Fruit fly (Drosophila melanogaster) whole organism, pupa: Measurements from ENCODE around the gene CG2663.
A peak's percentile ranks its signal among the peaks of the same experiment; 100 is the strongest.

Source experiments
- CG10348 ChIP-seq: fragments of 200-800 bp; sonication (Bioruptor generic); IDR thresholded peaks from 2 replicates; pipeline ENCODE4 v1.3.6; 2022; ENCODE audit warnings: missing biosample characterization, missing genetic modification characterization
- CG12605 ChIP-seq: fragments of 200-800 bp; sonication (Bioruptor generic); IDR thresholded peaks from 2 replicates; pipeline ENCODE4 v1.3.6; 2022; ENCODE audit warnings: missing biosample characterization, missing genetic modification characterization
- CG13204 ChIP-seq: fragments of 200-800 bp; sonication (Bioruptor generic); optimal IDR thresholded peaks from 2 replicates; lab custom pipeline; 2018; ENCODE audit warnings: missing biosample characterization, mild to moderate bottlenecking, missing genetic modification characterization, moderate library complexity
- CG14655 ChIP-seq: fragments of 200-800 bp; sonication (Bioruptor generic); optimal IDR thresholded peaks from 3 replicates; lab custom pipeline; 2017; ENCODE audit warnings: mild to moderate bottlenecking, missing biosample characterization, missing genetic modification reagents, missing genetic modification characterization
- CG15710 ChIP-seq: fragments of 200-800 bp; sonication (Bioruptor generic); optimal IDR thresholded peaks from 2 replicates; lab custom pipeline; 2018; ENCODE audit warnings: missing biosample characterization, mild to moderate bottlenecking, missing genetic modification characterization, moderate library complexity
- CG17806 ChIP-seq: fragments of 200-800 bp; sonication (Bioruptor generic); optimal IDR thresholded peaks from 2 replicates; lab custom pipeline; 2018; ENCODE audit warnings: missing biosample characterization, mild to moderate bottlenecking, missing genetic modification characterization, moderate library complexity
- CG32121 ChIP-seq: fragments of 200-800 bp; sonication (Bioruptor generic); IDR thresholded peaks from 2 replicates; pipeline ENCODE4 v1.3.6; 2022; ENCODE audit warnings: missing biosample characterization, missing genetic modification characterization
- CG34367 ChIP-seq: fragments of 200-800 bp; sonication (Bioruptor generic); optimal IDR thresholded peaks from 2 replicates; lab custom pipeline; 2018; ENCODE audit warnings: missing biosample characterization, mild to moderate bottlenecking, missing genetic modification characterization
- CG4496 ChIP-seq: fragments of 200-800 bp; sonication (Bioruptor generic); IDR thresholded peaks from 3 replicates; pipeline ENCODE4 v1.3.6; 2022; ENCODE audit warnings: missing biosample characterization, missing genetic modification characterization
- CG8159 ChIP-seq: fragments of 200-800 bp; sonication (Bioruptor generic); optimal IDR thresholded peaks from 3 replicates; lab custom pipeline; 2018; ENCODE audit warnings: missing biosample characterization, mild to moderate bottlenecking, missing genetic modification characterization, moderate library complexity
- CG8301 ChIP-seq: fragments of 200-800 bp; sonication (Bioruptor generic); optimal IDR thresholded peaks from 2 replicates; lab custom pipeline; 2018; ENCODE audit warnings: missing biosample characterization, mild to moderate bottlenecking, missing genetic modification characterization
- CG9948 ChIP-seq: fragments of 200-800 bp; sonication (Bioruptor generic); optimal IDR thresholded peaks from 2 replicates; lab custom pipeline; 2018; ENCODE audit warnings: missing biosample characterization, mild to moderate bottlenecking, missing genetic modification characterization, moderate library complexity
- D1 ChIP-seq: fragments of 200-800 bp; sonication (Bioruptor generic); optimal IDR thresholded peaks from 2 replicates; lab custom pipeline; 2018; ENCODE audit warnings: missing biosample characterization, mild to moderate bottlenecking, missing genetic modification characterization, moderate library complexity
- EcR ChIP-seq: fragments of 200-800 bp; sonication (Bioruptor generic); optimal IDR thresholded peaks from 3 replicates; lab custom pipeline; 2019; ENCODE audit warnings: missing biosample characterization, missing genetic modification characterization, mild to moderate bottlenecking, moderate library complexity, missing genetic modification reagents
- Ets98B ChIP-seq: fragments of 200-800 bp; sonication (Bioruptor generic); IDR thresholded peaks from 2 replicates; pipeline ENCODE4 v1.3.6; 2022; ENCODE audit warnings: missing biosample characterization, missing genetic modification characterization
- Pif1A ChIP-seq: fragments of 200-800 bp; sonication (Bioruptor generic); optimal IDR thresholded peaks from 3 replicates; lab custom pipeline; 2016; ENCODE audit warnings: missing biosample characterization, missing genetic modification characterization
- Pif1B ChIP-seq: fragments of 200-800 bp; sonication (Bioruptor generic); optimal IDR thresholded peaks from 3 replicates; lab custom pipeline; 2016; ENCODE audit warnings: missing biosample characterization, missing genetic modification characterization
- Snoo ChIP-seq: fragments of 200-800 bp; sonication (Bioruptor generic); optimal IDR thresholded peaks from 3 replicates; lab custom pipeline; 2017; ENCODE audit warnings: missing biosample characterization, mild to moderate bottlenecking, missing genetic modification characterization, inconsistent platforms
- fd96Ca ChIP-seq: fragments of 200-800 bp; sonication (Bioruptor generic); IDR thresholded peaks from 3 replicates; pipeline ENCODE4 v1.3.6; 2022; ENCODE audit warnings: missing biosample characterization, missing genetic modification characterization
- gl ChIP-seq: fragments of 200-800 bp; sonication (Bioruptor generic); optimal IDR thresholded peaks from 2 replicates; lab custom pipeline; 2018; ENCODE audit warnings: missing biosample characterization, mild to moderate bottlenecking, missing genetic modification characterization
- rn ChIP-seq: fragments of 200-800 bp; sonication (Bioruptor generic); IDR thresholded peaks from 2 replicates; pipeline ENCODE4 v1.3.6; 2022; ENCODE audit warnings: missing biosample characterization, missing genetic modification characterization

The CG2663 gene

dm6 chr3R:5403963-5404362 lies at the start of gene CG2663:
Gene CG2663 (minus strand): TSS chr3R:5404135.
- TF ChIP-seq CG12605 (GFP tag; lab: Robert Waterston, UW) (0 out of 2 replicates have a peak, but pooled peaks have one; percentile 18), CG4496 (GFP tag; lab: Robert Waterston, UW) (peak; percentile 54; the same call in 1 of the 3 replicates), CG32121 (peak; percentile 17; the same call in 1 of the 2 replicates), CG34367 (no peak)

dm6 chr3R:5438750-5439149 lies 34.8 kb upstream of the CG2663 start:
- no peak for TF ChIP-seq fd96Ca
- TF ChIP-seq CG14655, result no peak
- TF ChIP-seq Snoo (tag; lab: Kevin White, UChicago), result no peak
- no peak for TF ChIP-seq CG17806 (tag; lab: Kevin White, UChicago)
- TF ChIP-seq CG9948 (tag; lab: Kevin White, UChicago), result no peak
- TF ChIP-seq Pif1A (GFP tag; lab: Kevin White, UChicago), result no peak
- TF ChIP-seq gl, result no peak
- no peak for TF ChIP-seq CG10348
- no peak for TF ChIP-seq EcR
- TF ChIP-seq D1 (tag; lab: Kevin White, UChicago), result no peak
- TF ChIP-seq CG32121, result no peak
- TF ChIP-seq rn, result no peak
- TF ChIP-seq Ets98B (GFP tag; lab: Robert Waterston, UW), result no peak
- no peak for TF ChIP-seq CG8301 (tag; lab: Kevin White, UChicago)
- TF ChIP-seq CG34367, result no peak
- TF ChIP-seq CG8159 (tag; lab: Kevin White, UChicago), result no peak
- no peak for TF ChIP-seq Pif1B (GFP tag; lab: Kevin White, UChicago)
- TF ChIP-seq, all 21 proteins: peak for 0

- no peak for TF ChIP-seq CG8159 (tag; lab: Kevin White, UChicago)
- TF ChIP-seq Pif1A (GFP tag; lab: Kevin White, UChicago), result no peak
- no peak for TF ChIP-seq gl
- no peak for TF ChIP-seq CG8301 (tag; lab: Kevin White, UChicago)
- no peak for TF ChIP-seq CG14655
- no peak for TF ChIP-seq CG4496 (GFP tag; lab: Robert Waterston, UW)
- TF ChIP-seq CG13204 (GFP tag; lab: Kevin White, UChicago), result no peak
- no peak for TF ChIP-seq EcR
- no peak for TF ChIP-seq CG17806 (tag; lab: Kevin White, UChicago)
- no peak for TF ChIP-seq Snoo (tag; lab: Kevin White, UChicago)
- TF ChIP-seq CG34367, result no peak
- TF ChIP-seq Pif1B (GFP tag; lab: Kevin White, UChicago), result no peak
- TF ChIP-seq CG15710 (tag; lab: Kevin White, UChicago), result no peak
- TF ChIP-seq CG10348, result no peak
- TF ChIP-seq CG9948 (tag; lab: Kevin White, UChicago), result no peak
- no peak for TF ChIP-seq rn
- TF ChIP-seq, all 21 proteins: peak for 0
Measured at dm6 chr3R:5429786-5430185, 25.9 kb upstream of the CG2663 start.

dm6 chr3R:5427157-5427556 lies 23.2 kb upstream of the CG2663 start, which contains the start of gene CG12147:
Gene CG12147 (minus strand): TSS chr3R:5427257.
- TF ChIP-seq Ets98B (GFP tag; lab: Robert Waterston, UW) (no peak), Pif1A (GFP tag; lab: Kevin White, UChicago) (no peak), CG13204 (GFP tag; lab: Kevin White, UChicago) (no peak), CG12605 (GFP tag; lab: Robert Waterston, UW) (no peak), CG10348 (no peak), CG8159 (tag; lab: Kevin White, UChicago) (no peak), CG34367 (no peak), CG14655 (no peak), D1 (tag; lab: Kevin White, UChicago) (no peak), CG9948 (tag; lab: Kevin White, UChicago) (no peak), gl (no peak), EcR (no peak), Snoo (tag; lab: Kevin White, UChicago) (no peak), CG15710 (tag; lab: Kevin White, UChicago) (no peak), fd96Ca (no peak), rn (no peak)
- TF ChIP-seq, all 21 proteins: peak for 0

dm6 chr3R:5422123-5422522 lies 18.2 kb upstream of the CG2663 start:
- TF ChIP-seq CG8159 (tag; lab: Kevin White, UChicago) (peak; percentile 3), CG4496 (GFP tag; lab: Robert Waterston, UW) (peak; percentile 59; the same call in 1 of the 3 replicates), CG13204 (GFP tag; lab: Kevin White, UChicago) (no peak), CG32121 (no peak), CG34367 (no peak), CG15710 (tag; lab: Kevin White, UChicago) (no peak), CG14655 (peak; percentile 11), CG17806 (tag; lab: Kevin White, UChicago) (no peak), Pif1B (GFP tag; lab: Kevin White, UChicago) (no peak), Ets98B (GFP tag; lab: Robert Waterston, UW) (peak; percentile 50; the same call in 1 of the 2 replicates), D1 (tag; lab: Kevin White, UChicago) (no peak)

- TF ChIP-seq CG12605 (GFP tag; lab: Robert Waterston, UW) (no peak), EcR (no peak), CG14655 (no peak), fd96Ca (no peak), D1 (tag; lab: Kevin White, UChicago) (no peak)
Measured at dm6 chr3R:5420454-5420853, 16.5 kb upstream of the CG2663 start.
